Fruit fly (Drosophila melanogaster): Measurements from ENCODE around the gene CG7246.
A peak's percentile ranks its signal among the peaks of the same experiment; 100 is the strongest.
"Not testable (repeated sequence)": the region's sequence is repeated elsewhere in the genome, so short reads cannot be mapped to it uniquely, and the experiment has no call there.

Gene CG7246

dm6 chrX:9106775-9107283 is 26.0 kb upstream of the CG7246 start, which contains the start of gene Arfrp1:
TSS of gene Arfrp1 (plus strand) at chrX:9107069.
- TF ChIP-seq CTCF (optimal IDR thresholded peaks at IDR 0.05) (no peak), CG8478 (optimal IDR thresholded peaks at IDR 0.05) (no peak)

- TF ChIP-seq CTCF (optimal IDR thresholded peaks at IDR 0.05) = no peak
- TF ChIP-seq CG8478 (optimal IDR thresholded peaks at IDR 0.05) = no peak
These were observed 25.4 kb upstream of the CG7246 start, which contains the start of gene Bx42 for dm6 chrX:9106212-9106774. TSS of gene Bx42 (minus strand) at chrX:9106604.

- no peak for TF ChIP-seq CG8478 (optimal IDR thresholded peaks at IDR 0.05)
- no peak for TF ChIP-seq CTCF (optimal IDR thresholded peaks at IDR 0.05)
These were observed 22.7 kb upstream of the CG7246 start, which contains the start of gene CG7766 for dm6 chrX:9103308-9104185. TSS of gene CG7766 (minus strand) at chrX:9103739.

- TF ChIP-seq CTCF (optimal IDR thresholded peaks at IDR 0.05) = no peak
- no peak for TF ChIP-seq CG8478 (optimal IDR thresholded peaks at IDR 0.05)
These were observed 21.3 kb upstream of the CG7246 start for dm6 chrX:9102125-9102524.

dm6 chrX:9093912-9094311 is 13.1 kb upstream of the CG7246 start:
- TF ChIP-seq CG8478 (optimal IDR thresholded peaks at IDR 0.05) (no peak), CTCF (optimal IDR thresholded peaks at IDR 0.05) (no peak)

dm6 chrX:9093062-9093461 is 12.2 kb upstream of the CG7246 start:
- TF ChIP-seq CTCF (optimal IDR thresholded peaks at IDR 0.05) (no peak), CG8478 (optimal IDR thresholded peaks at IDR 0.05) (no peak)

- no peak for TF ChIP-seq CTCF (optimal IDR thresholded peaks at IDR 0.05)
- TF ChIP-seq CG8478 (optimal IDR thresholded peaks at IDR 0.05) = no peak
These were observed 9.2 kb upstream of the CG7246 start for dm6 chrX:9090057-9090358.

dm6 chrX:9089254-9090056 is 8.6 kb upstream of the CG7246 start, which contains the start of gene CCT2:
TSS of gene CCT2 (plus strand) at chrX:9089513.
- TF ChIP-seq CTCF (optimal IDR thresholded peaks at IDR 0.05) (peak in 1 of 2 experiments; percentile 25), CG8478 (optimal IDR thresholded peaks at IDR 0.05) (no peak)

- TF ChIP-seq CG8478, CTCF (optimal IDR thresholded peaks at IDR 0.05): not testable (repeated sequence)
These were observed 7.1 kb upstream of the CG7246 start, which contains the start of gene CG6999 for dm6 chrX:9087920-9088417. TSS of gene CG6999 (plus strand) at chrX:9088367.

- not testable (repeated sequence) for TF ChIP-seq CG8478, CTCF (optimal IDR thresholded peaks at IDR 0.05)
These were observed 5.9 kb upstream of the CG7246 start, which contains the start of gene CG32706 for dm6 chrX:9086702-9087179. TSS of gene CG32706 (plus strand) at chrX:9087129.

dm6 chrX:9085726-9086125 is 4.9 kb upstream of the CG7246 start, which contains the start of gene CG32708:
TSS of gene CG32708 (plus strand) at chrX:9085932.
- TF ChIP-seq CG8478 (optimal IDR thresholded peaks at IDR 0.05) (no peak), CTCF (optimal IDR thresholded peaks at IDR 0.05) (no peak)

- TF ChIP-seq CTCF (optimal IDR thresholded peaks at IDR 0.05) = no peak
- no peak for TF ChIP-seq CG8478 (optimal IDR thresholded peaks at IDR 0.05)
These were observed 1.7 kb upstream of the CG7246 start, which contains the start of gene APC4 for dm6 chrX:9082600-9082999. TSS of gene APC4 (plus strand) at chrX:9082931.

dm6 chrX:9078263-9078662 is 2.6 kb downstream of the CG7246 start, which contains the start of gene CG44325:
TSS of gene CG44325 (minus strand) at chrX:9078499.
- TF ChIP-seq CG8478 (optimal IDR thresholded peaks at IDR 0.05) (no peak), CTCF (optimal IDR thresholded peaks at IDR 0.05) (no peak)

- no peak for TF ChIP-seq CTCF (optimal IDR thresholded peaks at IDR 0.05)
- TF ChIP-seq CG8478 (optimal IDR thresholded peaks at IDR 0.05) = no peak
These were observed 3.3 kb downstream of the CG7246 start for dm6 chrX:9077558-9077957.
